Worm (Caenorhabditis elegans): ENCODE data around the gene fbxa-55.
A peak's percentile ranks its signal among the peaks of the same experiment; 100 is the strongest.

fbxa-55 gene

ce11 chrIII:970928-971327 lies 35.0 kb upstream of the fbxa-55 start:
- TF ChIP-seq tbp1 (GFP tag; optimal IDR thresholded peaks at IDR 0.05) (no peak), pbrm-1 (GFP tag; IDR thresholded peaks at IDR 0.05) (0 out of 2 replicates have a peak, but pooled peaks have one; percentile 18), snpc-4 (GFP tag; optimal IDR thresholded peaks at IDR 0.05) (no peak), snpc-4 (tag; optimal IDR thresholded peaks at IDR 0.05) (peak in 1 of 4 experiments; percentile 86), egrh-3 (GFP tag; IDR thresholded peaks at IDR 0.05) (peak; percentile 56; the same call in 1 of the 2 replicates), F37B4.10 (GFP tag; IDR thresholded peaks at IDR 0.05) (no peak), madf-3 (GFP tag; IDR thresholded peaks at IDR 0.05) (0 out of 2 replicates have a peak, but pooled peaks have one; percentile 13), zfh-2 (GFP tag; conservative IDR thresholded peaks at IDR 0.05) (peak; percentile 84), snpc-1.1 (tag; optimal IDR thresholded peaks at IDR 0.05; ENCODE audit: insufficient read depth) (peak; percentile 43), hmg-1.2 (GFP tag; IDR thresholded peaks at IDR 0.05) (0 out of 2 replicates have a peak, but pooled peaks have one; percentile 24)

ce11 chrIII:966259-966658 lies 30.4 kb upstream of the fbxa-55 start:
- TF ChIP-seq B0261.1 (tag; optimal IDR thresholded peaks at IDR 0.05) (no peak), ZK185.1 (tag; optimal IDR thresholded peaks at IDR 0.05; ENCODE audit: poor library complexity, severe bottlenecking) (no peak), K11D2.4 (GFP tag; IDR thresholded peaks at IDR 0.05) (no peak), egl-44 (GFP tag; IDR thresholded peaks at IDR 0.05) (no peak), snpc-1.3 (tag; optimal IDR thresholded peaks at IDR 0.05; ENCODE audit: insufficient read depth) (no peak), rcor-1 (GFP tag; IDR thresholded peaks at IDR 0.05) (no peak), mxl-1 (tag; optimal IDR thresholded peaks at IDR 0.05) (no peak), tlf-1 (GFP tag; optimal IDR thresholded peaks at IDR 0.05) (no peak), mel-28 (tag; optimal IDR thresholded peaks at IDR 0.05; ENCODE audit: borderline replicate concordance) (no peak), hlh-26 (GFP tag; conservative IDR thresholded peaks at IDR 0.05) (no peak)

ce11 chrIII:964637-965036 lies 28.8 kb upstream of the fbxa-55 start:
- TF ChIP-seq egrh-3 (GFP tag; IDR thresholded peaks at IDR 0.05) (no peak), nhr-179 (tag; optimal IDR thresholded peaks at IDR 0.05) (no peak), ceh-79 (tag; optimal IDR thresholded peaks at IDR 0.05) (no peak), attf-5 (GFP tag; optimal IDR thresholded peaks at IDR 0.05) (no peak), K12H6.12 (tag; optimal IDR thresholded peaks at IDR 0.05) (no peak), Y67H2A.10 (GFP tag; conservative IDR thresholded peaks at IDR 0.05) (no peak)

ce11 chrIII:961948-962347 lies 26.1 kb upstream of the fbxa-55 start, which contains the start of gene fbxa-51:
Gene fbxa-51 (plus strand): TSS chrIII:962269.
- peak; percentile 66 for TF ChIP-seq nhr-80 (tag; optimal IDR thresholded peaks at IDR 0.05)
- TF ChIP-seq F52B5.7 (tag; optimal IDR thresholded peaks at IDR 0.05) = no peak
- TF ChIP-seq hmg-1.2 (GFP tag; IDR thresholded peaks at IDR 0.05) = peak; percentile 40; the same call in 1 of the 2 replicates

ce11 chrIII:955981-956380 lies 20.1 kb upstream of the fbxa-55 start, which contains the start of gene fbxa-54:
Gene fbxa-54 (plus strand): TSS chrIII:956334.
- TF ChIP-seq nhr-80 (tag; optimal IDR thresholded peaks at IDR 0.05) (peak; percentile 79), ets-4 (GFP tag; optimal IDR thresholded peaks at IDR 0.05) (no peak)

ce11 chrIII:954553-954952 lies 18.7 kb upstream of the fbxa-55 start, which contains the start of the genes T12B5.15 and T12B5.14:
Gene T12B5.15 (minus strand): TSS chrIII:954653.
Gene T12B5.14 (plus strand): TSS chrIII:954873.
- TF ChIP-seq ztf-3 (GFP tag; optimal IDR thresholded peaks at IDR 0.05) (no peak), ceh-58 (GFP tag; IDR thresholded peaks at IDR 0.05) (no peak), him-1 (tag; optimal IDR thresholded peaks at IDR 0.05) (no peak), unc-62 (GFP tag; optimal IDR thresholded peaks at IDR 0.05) (no peak), nhr-90 (tag; optimal IDR thresholded peaks at IDR 0.05) (no peak), atf-7 (tag; optimal IDR thresholded peaks at IDR 0.05) (no peak), zfh-2 (GFP tag; conservative IDR thresholded peaks at IDR 0.05) (no peak), F23B12.7 (tag; optimal IDR thresholded peaks at IDR 0.05; ENCODE audit: insufficient read depth) (no peak), nhr-120 (GFP tag; IDR thresholded peaks at IDR 0.05) (no peak), pha-4 (tag; optimal IDR thresholded peaks at IDR 0.05) (no peak), hlh-26 (GFP tag; conservative IDR thresholded peaks at IDR 0.05) (no peak), egrh-3 (GFP tag; IDR thresholded peaks at IDR 0.05) (no peak), cebp-2 (GFP tag; IDR thresholded peaks at IDR 0.05) (no peak), hlh-12 (tag; optimal IDR thresholded peaks at IDR 0.05) (no peak), nfyb-1 (GFP tag; IDR thresholded peaks at IDR 0.05) (no peak)
